Fruit fly (Drosophila melanogaster) whole organism, prepupa: ENCODE measurements around the gene CG7810.
A peak's percentile ranks its signal among the peaks of the same experiment; 100 is the strongest.

Experiments used
- CG10669 ChIP-seq: fragments of 200-800 bp; sonication (Bioruptor generic); optimal IDR thresholded peaks from 3 replicates; lab custom pipeline; 2018; ENCODE audit warnings: missing biosample characterization, mild to moderate bottlenecking, missing genetic modification characterization, moderate library complexity
- CG11294 ChIP-seq: fragments of 200-800 bp; sonication (Bioruptor generic); IDR thresholded peaks from 2 replicates; pipeline ENCODE4 v1.3.6; 2022; ENCODE audit warnings: missing biosample characterization, missing genetic modification characterization
- CG15336 ChIP-seq: fragments of 200-800 bp; sonication (Bioruptor generic); IDR thresholded peaks from 2 replicates; pipeline ENCODE4 v1.3.6; 2022; ENCODE audit warnings: missing biosample characterization, missing genetic modification characterization
- CG32006 ChIP-seq: fragments of 200-800 bp; sonication (Bioruptor generic); optimal IDR thresholded peaks from 3 replicates; lab custom pipeline; 2017; ENCODE audit warnings: missing biosample characterization, mild to moderate bottlenecking, missing genetic modification characterization
- CG34406 ChIP-seq: fragments of 200-800 bp; sonication (Bioruptor generic); optimal IDR thresholded peaks from 3 replicates; lab custom pipeline; 2016; ENCODE audit warnings: missing biosample characterization, missing genetic modification characterization
- CG3919 ChIP-seq: fragments of 200-800 bp; sonication (Bioruptor generic); optimal IDR thresholded peaks from 3 replicates; lab custom pipeline; 2016; ENCODE audit warnings: missing biosample characterization, missing genetic modification characterization
- CG4318 ChIP-seq: fragments of 200-800 bp; sonication (Bioruptor generic); optimal IDR thresholded peaks from 3 replicates; lab custom pipeline; 2017; ENCODE audit warnings: missing biosample characterization, mild to moderate bottlenecking, missing genetic modification characterization
- CG6163 ChIP-seq: fragments of 200-800 bp; sonication (Bioruptor generic); IDR thresholded peaks from 3 replicates; pipeline ENCODE4 v1.3.6; 2022; ENCODE audit warnings: missing biosample characterization, missing genetic modification characterization
- CG6276 ChIP-seq: fragments of 200-800 bp; sonication (Bioruptor generic); optimal IDR thresholded peaks from 2 replicates; lab custom pipeline; 2017; ENCODE audit warnings: missing biosample characterization, mild to moderate bottlenecking, missing genetic modification characterization
- CG6792 ChIP-seq: fragments of 200-800 bp; sonication (Bioruptor generic); optimal IDR thresholded peaks from 3 replicates; lab custom pipeline; 2016; ENCODE audit warnings: missing biosample characterization, missing genetic modification characterization
- CG7368 ChIP-seq: fragments of 200-800 bp; sonication (Bioruptor generic); optimal IDR thresholded peaks from 3 replicates; lab custom pipeline; 2016; ENCODE audit warnings: missing biosample characterization, missing genetic modification characterization
- CG8119 ChIP-seq: fragments of 200-800 bp; sonication (Bioruptor generic); IDR thresholded peaks from 3 replicates; pipeline ENCODE4 v1.3.6; 2022; ENCODE audit warnings: missing biosample characterization, missing genetic modification characterization
- CG8319 ChIP-seq: fragments of 200-800 bp; sonication (Bioruptor generic); optimal IDR thresholded peaks from 3 replicates; lab custom pipeline; 2016; ENCODE audit warnings: missing biosample characterization, missing genetic modification characterization
- Eip75B ChIP-seq: fragments of 200-800 bp; sonication (Bioruptor generic); optimal IDR thresholded peaks from 3 replicates; lab custom pipeline; 2016; ENCODE audit warnings: missing biosample characterization, missing genetic modification characterization
- Eip78C ChIP-seq: fragments of 200-800 bp; sonication (Bioruptor generic); peaks from one replicate; lab custom pipeline; 2016; ENCODE audit warnings: missing biosample characterization, missing genetic modification characterization
- Eip93F ChIP-seq: fragments of 200-800 bp; sonication (Bioruptor generic); optimal IDR thresholded peaks from 2 replicates; lab custom pipeline; 2016; ENCODE audit warnings: missing biosample characterization, mild to moderate bottlenecking, missing genetic modification characterization
- Ets21C ChIP-seq: fragments of 200-800 bp; sonication (Bioruptor generic); optimal IDR thresholded peaks from 3 replicates; lab custom pipeline; 2016; ENCODE audit warnings: missing biosample characterization, missing genetic modification characterization
- Ets96B ChIP-seq: fragments of 200-800 bp; optimal IDR thresholded peaks from 2 replicates; lab custom pipeline; 2019; ENCODE audit warnings: missing biosample characterization, mild to moderate bottlenecking, missing genetic modification characterization, moderate library complexity
- Hr38 ChIP-seq: sonication (Bioruptor generic); optimal IDR thresholded peaks from 2 replicates; lab custom pipeline; 2016; ENCODE audit warnings: missing biosample characterization, missing genetic modification characterization
- Hr39 ChIP-seq: fragments of 200-800 bp; sonication (Bioruptor generic); optimal IDR thresholded peaks from 2 replicates; lab custom pipeline; 2016; ENCODE audit warnings: missing biosample characterization, missing genetic modification characterization
- Hr4 ChIP-seq: fragments of 200-800 bp; sonication (Bioruptor generic); optimal IDR thresholded peaks from 3 replicates; lab custom pipeline; 2016; ENCODE audit warnings: missing biosample characterization, missing genetic modification characterization
- Met ChIP-seq: fragments of 200-800 bp; sonication (Bioruptor generic); optimal IDR thresholded peaks from 3 replicates; lab custom pipeline; 2016; ENCODE audit warnings: missing biosample characterization, missing genetic modification characterization
- Smox ChIP-seq: fragments of 200-800 bp; sonication (Bioruptor generic); optimal IDR thresholded peaks from 3 replicates; lab custom pipeline; 2016; ENCODE audit warnings: missing biosample characterization, missing genetic modification characterization
- Sox102F ChIP-seq: fragments of 200-800 bp; sonication (Bioruptor generic); optimal IDR thresholded peaks from 2 replicates; lab custom pipeline; 2016; ENCODE audit warnings: missing biosample characterization, mild to moderate bottlenecking, missing genetic modification characterization
- Sox15 ChIP-seq: fragments of 200-800 bp; sonication (Bioruptor generic); optimal IDR thresholded peaks from 3 replicates; lab custom pipeline; 2016; ENCODE audit warnings: missing biosample characterization, missing genetic modification characterization
- achi ChIP-seq: fragments of 200-800 bp; sonication (Bioruptor generic); optimal IDR thresholded peaks from 3 replicates; lab custom pipeline; 2016; ENCODE audit warnings: missing biosample characterization, missing genetic modification characterization
- acj6 ChIP-seq: fragments of 200-800 bp; sonication (Bioruptor generic); optimal IDR thresholded peaks from 3 replicates; lab custom pipeline; 2016; ENCODE audit warnings: missing biosample characterization, missing genetic modification characterization
- eg ChIP-seq: fragments of 200-800 bp; sonication (Bioruptor generic); IDR thresholded peaks from 3 replicates; pipeline ENCODE4 v1.3.6; 2022; ENCODE audit warnings: missing biosample characterization, missing genetic modification characterization
- esn ChIP-seq: fragments of 200-800 bp; sonication (Bioruptor generic); optimal IDR thresholded peaks from 2 replicates; lab custom pipeline; 2016; ENCODE audit warnings: missing biosample characterization, mild to moderate bottlenecking, missing genetic modification characterization, moderate library complexity
- fd59A ChIP-seq: fragments of 200-800 bp; sonication (Bioruptor generic); optimal IDR thresholded peaks from 2 replicates; lab custom pipeline; 2017; ENCODE audit warnings: missing biosample characterization, mild to moderate bottlenecking, missing genetic modification characterization, missing genetic modification reagents
- fd85E ChIP-seq: fragments of 200-800 bp; sonication (Bioruptor generic); optimal IDR thresholded peaks from 3 replicates; lab custom pipeline; 2016; ENCODE audit warnings: missing biosample characterization, missing genetic modification characterization
- fkh ChIP-seq: fragments of 200-800 bp; sonication (Bioruptor generic); optimal IDR thresholded peaks from 3 replicates; lab custom pipeline; 2017; ENCODE audit warnings: missing biosample characterization, mild to moderate bottlenecking, missing genetic modification characterization, moderate library complexity
- lz ChIP-seq: fragments of 200-800 bp; sonication (Bioruptor generic); optimal IDR thresholded peaks from 3 replicates; lab custom pipeline; 2016; ENCODE audit warnings: missing biosample characterization, missing genetic modification characterization
- net ChIP-seq: fragments of 200-800 bp; sonication (Bioruptor generic); optimal IDR thresholded peaks from 3 replicates; lab custom pipeline; 2016; ENCODE audit warnings: missing biosample characterization, missing genetic modification characterization
- pdm3 ChIP-seq: fragments of 200-800 bp; sonication (Bioruptor generic); optimal IDR thresholded peaks from 3 replicates; lab custom pipeline; 2016; ENCODE audit warnings: missing biosample characterization, missing genetic modification characterization
- spab ChIP-seq: fragments of 200-800 bp; sonication (Bioruptor generic); optimal IDR thresholded peaks from 2 replicates; lab custom pipeline; 2017; ENCODE audit warnings: missing biosample characterization, mild to moderate bottlenecking, missing genetic modification characterization, missing genetic modification reagents
- ss ChIP-seq, 2 experiments: fragments of 200-800 bp; sonication (Bioruptor generic); optimal IDR thresholded peaks; 2 replicates in 1 of 2; 3 replicates in 1 of 2; lab custom pipeline; 2017 to 2018; ENCODE audit warnings: mild to moderate bottlenecking in 2 of 2, missing biosample characterization in 2 of 2, missing genetic modification characterization in 2 of 2, moderate library complexity in 1 of 2
- svp ChIP-seq: fragments of 200-800 bp; sonication (Bioruptor generic); peaks from one replicate; lab custom pipeline; 2016; ENCODE audit warnings: missing biosample characterization, missing genetic modification characterization
- topi ChIP-seq: fragments of 200-800 bp; sonication (Bioruptor generic); optimal IDR thresholded peaks from 3 replicates; lab custom pipeline; 2016; ENCODE audit warnings: missing biosample characterization, missing genetic modification characterization
- vri ChIP-seq: fragments of 200-800 bp; sonication (Bioruptor generic); optimal IDR thresholded peaks from 3 replicates; lab custom pipeline; 2016; ENCODE audit warnings: missing biosample characterization, mild to moderate bottlenecking, missing genetic modification characterization

CG7810 gene

DNA sequence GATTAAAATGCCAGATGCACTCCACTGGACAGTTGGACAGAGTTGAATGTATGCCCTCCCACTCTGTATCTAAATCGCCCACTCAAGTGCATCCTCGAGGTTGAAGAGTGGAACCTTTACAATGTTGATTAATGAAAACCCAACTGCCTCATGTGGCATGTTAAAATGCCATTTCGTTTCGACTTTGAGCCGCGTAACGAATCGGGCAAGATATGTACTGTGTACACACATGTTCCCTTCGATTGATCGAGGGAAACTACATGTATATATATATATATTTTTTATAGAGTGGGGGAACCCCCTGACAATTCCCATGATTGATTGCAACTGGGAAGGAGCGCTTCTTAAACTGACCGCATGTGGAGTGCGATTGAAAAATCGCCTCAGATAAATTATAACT, 22.9 kb downstream of the CG7810 start:
- TF ChIP-seq CG10669 (GFP tag; lab: Kevin White, UChicago) = no peak
- TF ChIP-seq Eip78C (GFP tag; lab: Kevin White, UChicago) = peak; percentile 42

DNA sequence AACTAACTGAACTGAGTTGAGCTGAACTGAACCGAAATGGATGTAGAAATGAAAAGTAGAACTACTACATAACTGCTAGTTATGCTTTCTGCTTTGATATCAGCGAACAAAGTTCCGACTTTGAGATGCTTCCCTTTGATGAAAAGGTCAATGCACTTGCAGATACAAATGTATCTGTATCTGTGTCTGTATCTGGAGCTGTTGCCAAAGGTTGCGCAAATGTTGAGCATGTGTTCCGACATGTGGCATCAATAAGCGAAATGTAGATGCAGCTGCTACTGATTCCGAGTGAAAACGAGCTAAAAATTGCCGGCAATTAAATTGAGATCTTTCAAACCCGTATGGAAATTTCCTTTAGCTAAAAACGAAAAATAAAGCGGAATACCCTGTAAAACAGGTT, 24.4 kb downstream of the CG7810 start:
- peak; percentile 12 for TF ChIP-seq net
- TF ChIP-seq CG6276 (GFP tag; lab: Kevin White, UChicago) = no peak

DNA sequence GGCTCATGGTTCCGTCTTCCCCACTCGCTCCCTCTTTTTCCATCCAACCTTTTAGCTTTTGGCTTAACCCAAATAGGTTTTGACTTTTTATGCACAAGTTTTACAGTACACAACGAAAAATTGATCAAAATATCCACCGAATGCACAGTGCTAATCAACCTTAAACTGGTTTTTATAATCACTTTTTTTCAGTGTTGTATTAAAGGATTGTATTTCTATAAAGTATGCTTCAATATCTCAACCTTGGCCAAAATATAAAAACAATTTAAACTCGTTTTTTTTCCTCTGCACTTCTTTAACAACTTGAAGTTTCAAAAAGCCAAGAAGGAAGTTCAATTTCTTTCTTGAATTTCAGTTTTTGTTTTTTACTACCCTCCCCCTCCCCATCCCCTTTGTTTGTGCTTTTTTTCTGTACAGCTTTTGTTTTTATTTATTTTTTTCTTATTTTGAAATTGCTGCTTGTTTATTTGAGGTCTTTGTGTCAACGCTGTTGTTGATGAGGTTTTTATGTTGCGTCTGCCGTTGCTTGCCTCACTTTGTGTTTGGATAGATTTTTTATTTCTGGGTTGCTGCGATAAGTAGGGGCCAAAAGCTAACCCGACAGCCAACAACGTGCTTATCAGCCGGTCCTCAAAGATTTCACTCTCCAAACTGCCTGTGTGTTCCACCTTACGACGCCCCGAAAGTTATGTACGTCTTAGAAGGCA, 25.9 kb downstream of the CG7810 start:
- TF ChIP-seq svp (GFP tag; lab: Kevin White, UChicago) (peak; percentile 82), pdm3 (GFP tag; lab: Kevin White, UChicago) (peak; percentile 4), fd59A (no peak), Sox102F (GFP tag; lab: Kevin White, UChicago) (peak; percentile 34), Eip78C (GFP tag; lab: Kevin White, UChicago) (peak; percentile 77), CG6792 (GFP tag; lab: Kevin White, UChicago) (peak; percentile 6), topi (GFP tag; lab: Kevin White, UChicago) (peak; percentile 17), CG6163 (GFP tag; lab: Robert Waterston, UW) (peak; percentile 52; the same call in 1 of the 3 replicates), CG34406 (GFP tag; lab: Kevin White, UChicago) (peak; percentile 15), net (peak; percentile 11), eg (peak; percentile 23; the same call in 1 of the 3 replicates), Met (peak; percentile 26), Hr4 (GFP tag; lab: Kevin White, UChicago) (peak; percentile 29), acj6 (GFP tag; lab: Kevin White, UChicago) (peak; percentile 13), ss (GFP tag; optimal IDR thresholded peaks at IDR 0.05; lab: Kevin White, UChicago) (peak in 1 of 2 experiments; percentile 4), Ets21C (GFP tag; lab: Kevin White, UChicago) (no peak), Hr39 (peak; percentile 13), CG11294 (GFP tag; lab: Robert Waterston, UW) (no peak), achi (GFP tag; lab: Kevin White, UChicago) (peak; percentile 32), Ets96B (tag; lab: Kevin White, UChicago) (no peak), esn (GFP tag; lab: Kevin White, UChicago) (peak; percentile 5), fkh (GFP tag; lab: Kevin White, UChicago) (peak; percentile 29), Eip75B (peak; percentile 45), lz (GFP tag; lab: Kevin White, UChicago) (no peak), Hr38 (GFP tag; lab: Kevin White, UChicago) (no peak), CG7368 (GFP tag; lab: Kevin White, UChicago) (no peak), CG8119 (GFP tag; lab: Robert Waterston, UW) (peak; percentile 32; the same call in 1 of the 3 replicates), CG32006 (GFP tag; lab: Kevin White, UChicago) (peak; percentile 48), Smox (GFP tag; lab: Kevin White, UChicago) (no peak), CG6276 (GFP tag; lab: Kevin White, UChicago) (peak; percentile 31), Sox15 (GFP tag; lab: Kevin White, UChicago) (no peak), CG10669 (GFP tag; lab: Kevin White, UChicago) (no peak), vri (GFP tag; lab: Kevin White, UChicago) (no peak), CG4318 (GFP tag; lab: Kevin White, UChicago) (no peak), CG8319 (GFP tag; lab: Kevin White, UChicago) (no peak), CG15336 (peak; percentile 31)

DNA sequence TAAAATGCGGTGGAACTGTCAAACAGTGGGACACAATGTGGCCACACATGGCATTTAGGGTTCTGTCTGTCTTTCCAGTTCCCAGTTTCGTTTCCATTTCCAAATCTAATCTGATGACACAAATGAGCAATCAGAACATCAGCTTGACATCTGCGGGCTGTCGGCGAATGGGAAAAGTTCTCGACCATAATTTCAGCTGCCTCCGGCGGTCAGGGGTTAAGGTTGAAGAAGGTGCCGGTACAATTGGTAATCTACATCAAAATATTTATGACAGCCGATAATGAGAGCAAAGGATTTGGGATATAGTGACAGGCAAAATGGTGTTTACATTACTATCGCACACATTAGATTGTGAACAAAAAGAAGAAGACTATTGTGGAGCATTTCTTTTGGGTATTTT, 29.1 kb downstream of the CG7810 start:
- TF ChIP-seq Eip93F (GFP tag; lab: Kevin White, UChicago) = no peak
- TF ChIP-seq spab (GFP tag; lab: Kevin White, UChicago) = no peak
- no peak for TF ChIP-seq CG6276 (GFP tag; lab: Kevin White, UChicago)
- no peak for TF ChIP-seq Smox (GFP tag; lab: Kevin White, UChicago)
- TF ChIP-seq fd85E = no peak
- TF ChIP-seq CG3919 (GFP tag; lab: Kevin White, UChicago) = no peak
- TF ChIP-seq svp (GFP tag; lab: Kevin White, UChicago) = no peak
- no peak for TF ChIP-seq Hr4 (GFP tag; lab: Kevin White, UChicago)
- TF ChIP-seq eg = no peak
